Worm (Caenorhabditis elegans) whole organism, L4 larva: Measurements from ENCODE around the gene nas-29.

Source experiments
- D1046.2 ChIP-seq: fragments of 200-800 bp; sonication (Bioruptor generic); IDR thresholded peaks from 2 replicates; pipeline ENCODE4 v1.3.6; 2022; ENCODE audit warnings: missing genetic modification characterization, missing compliant biosample characterization
- F26F4.8 ChIP-seq: fragments of 200-800 bp; sonication (Bioruptor generic); conservative IDR thresholded peaks from 2 replicates; pipeline ENCODE4 v1.3.6; 2022; ENCODE audit warnings: missing genetic modification characterization, missing compliant biosample characterization
- T26A8.4 ChIP-seq: fragments of 200-800 bp; sonication (Bioruptor generic); IDR thresholded peaks from 2 replicates; pipeline ENCODE4 v1.3.6; 2022; ENCODE audit warnings: missing genetic modification characterization, missing compliant biosample characterization
- Y48G9A.11 ChIP-seq: fragments of 200-800 bp; sonication (Bioruptor generic); IDR thresholded peaks from 2 replicates; pipeline ENCODE4 v1.3.6; 2022; ENCODE audit warnings: missing genetic modification reagents, missing genetic modification characterization, missing compliant biosample characterization
- Y5F2A.4 ChIP-seq: fragments of 200-800 bp; sonication (Bioruptor generic); optimal IDR thresholded peaks from 2 replicates; lab custom pipeline; 2018; ENCODE audit warnings: mild to moderate bottlenecking, missing genetic modification characterization, missing compliant biosample characterization
- arid-1 ChIP-seq: fragments of 200-800 bp; sonication (Bioruptor generic); conservative IDR thresholded peaks from 2 replicates; pipeline ENCODE4 v1.3.6; 2022; ENCODE audit warnings: missing genetic modification reagents, missing genetic modification characterization, missing compliant biosample characterization
- attf-4 ChIP-seq: sonication (generic microtip); optimal IDR thresholded peaks from 3 replicates; lab custom pipeline; 2017; ENCODE audit warnings: missing biosample characterization, missing genetic modification characterization
- ceh-20 ChIP-seq: fragments of 200-800 bp; sonication (Bioruptor generic); IDR thresholded peaks from 2 replicates; pipeline ENCODE4 v1.3.6; 2022; ENCODE audit warnings: missing genetic modification reagents, missing genetic modification characterization, missing compliant biosample characterization
- ceh-28 ChIP-seq: fragments of 150-350 bp; optimal IDR thresholded peaks from 2 replicates; lab custom pipeline; 2014; ENCODE audit warnings: missing biosample characterization, missing genetic modification reagents, missing genetic modification characterization
- ceh-62 ChIP-seq: sonication (generic microtip); optimal IDR thresholded peaks from 2 replicates; lab custom pipeline; 2017; ENCODE audit warnings: missing biosample characterization, missing genetic modification characterization
- ces-1 ChIP-seq: fragments of 150-350 bp; sonication (generic microtip); optimal IDR thresholded peaks from 4 replicates; lab custom pipeline; 2014; ENCODE audit warnings: missing biosample characterization, missing genetic modification reagents, missing genetic modification characterization
- cey-2 ChIP-seq: sonication (generic microtip); optimal IDR thresholded peaks from 3 replicates; lab custom pipeline; 2017; ENCODE audit warnings: missing genetic modification characterization, mild to moderate bottlenecking, missing compliant biosample characterization, antibody characterized with exemption, borderline replicate concordance; ENCODE audit not compliant: insufficient read depth
- ctbp-1 ChIP-seq: fragments of 200-800 bp; sonication (Bioruptor generic); IDR thresholded peaks from 2 replicates; pipeline ENCODE4 v1.3.6; 2022; ENCODE audit warnings: missing genetic modification reagents, missing genetic modification characterization, missing compliant biosample characterization
- daf-12 ChIP-seq: fragments of 150-350 bp; optimal IDR thresholded peaks from 2 replicates; lab custom pipeline; 2014; ENCODE audit warnings: missing biosample characterization, missing genetic modification reagents, missing genetic modification characterization
- daf-16 ChIP-seq, 3 experiments: sonication (generic microtip); optimal IDR thresholded peaks; 2 replicates each; lab custom pipeline; 2016 to 2017; ENCODE audit warnings: missing genetic modification characterization in 3 of 3, missing genetic modification reagents in 3 of 3, mild to moderate bottlenecking in 2 of 3, missing compliant biosample characterization in 2 of 3, missing biosample characterization in 1 of 3, moderate library complexity in 1 of 3
- daf-19 ChIP-seq: fragments of 200-800 bp; sonication (Bioruptor generic); conservative IDR thresholded peaks from 2 replicates; pipeline ENCODE4 v1.3.6; 2022; ENCODE audit warnings: missing genetic modification characterization, missing compliant biosample characterization
- dpl-1 ChIP-seq: fragments of 150-350 bp; optimal IDR thresholded peaks from 2 replicates; lab custom pipeline; 2014; ENCODE audit warnings: missing biosample characterization, missing genetic modification reagents, missing genetic modification characterization
- egl-43 ChIP-seq: fragments of 200-800 bp; sonication (Bioruptor generic); IDR thresholded peaks from 2 replicates; pipeline ENCODE4 v1.3.6; 2022; ENCODE audit warnings: missing genetic modification reagents, missing genetic modification characterization, missing compliant biosample characterization
- fkh-10 ChIP-seq: fragments of 150-350 bp; optimal IDR thresholded peaks from 2 replicates; lab custom pipeline; 2014; ENCODE audit warnings: missing biosample characterization, missing genetic modification reagents, missing genetic modification characterization
- hlh-30 ChIP-seq: sonication (generic microtip); optimal IDR thresholded peaks from 2 replicates; lab custom pipeline; 2017; ENCODE audit warnings: antibody characterized with exemption, mild to moderate bottlenecking, missing genetic modification characterization, missing compliant biosample characterization; ENCODE audit not compliant: insufficient read depth
- hmg-1.1 ChIP-seq: fragments of 200-800 bp; sonication (Bioruptor generic); IDR thresholded peaks from 2 replicates; pipeline ENCODE4 v1.3.6; 2022; ENCODE audit warnings: missing genetic modification reagents, missing genetic modification characterization, missing compliant biosample characterization
- jun-1 ChIP-seq: fragments of 150-350 bp; optimal IDR thresholded peaks from 2 replicates; lab custom pipeline; 2014; ENCODE audit warnings: missing biosample characterization, missing genetic modification reagents, missing genetic modification characterization
- lin-1 ChIP-seq: fragments of 200-800 bp; sonication (Bioruptor generic); IDR thresholded peaks from 2 replicates; pipeline ENCODE4 v1.3.6; 2022; ENCODE audit warnings: missing genetic modification reagents, missing genetic modification characterization, missing compliant biosample characterization
- lsy-2 ChIP-seq, 2 experiments: fragments of 150-350 bp in 1 of 2; sonication (generic microtip) in 1 of 2; optimal IDR thresholded peaks; 2 replicates each; lab custom pipeline; 2014 to 2017; ENCODE audit warnings: missing biosample characterization in 2 of 2, missing genetic modification characterization in 2 of 2
- mdl-1 ChIP-seq, 2 experiments: fragments of 150-350 bp in 1 of 2; sonication (generic microtip) in 1 of 2; optimal IDR thresholded peaks; 2 replicates each; lab custom pipeline; 2014 to 2017; ENCODE audit warnings: missing biosample characterization in 2 of 2, missing genetic modification characterization in 2 of 2
- mdt-29 ChIP-seq: fragments of 200-800 bp; sonication (Bioruptor generic); IDR thresholded peaks from 2 replicates; pipeline ENCODE4 v1.3.6; 2022; ENCODE audit warnings: missing genetic modification reagents, missing genetic modification characterization, missing compliant biosample characterization
- mep-1 ChIP-seq: fragments of 150-350 bp; sonication (generic microtip); optimal IDR thresholded peaks from 3 replicates; lab custom pipeline; 2014; ENCODE audit warnings: missing biosample characterization, missing genetic modification characterization
- mes-2 ChIP-seq: sonication (generic microtip); optimal IDR thresholded peaks from 2 replicates; lab custom pipeline; 2016; ENCODE audit warnings: missing genotype, mild to moderate bottlenecking, missing genetic modification characterization, missing compliant biosample characterization; ENCODE audit not compliant: poor library complexity, severe bottlenecking
- mxl-2 ChIP-seq: fragments of 200-800 bp; sonication (Bioruptor generic); conservative IDR thresholded peaks from 2 replicates; pipeline ENCODE4 v1.3.6; 2022; ENCODE audit warnings: missing genetic modification reagents, missing genetic modification characterization, missing compliant biosample characterization
- nhr-41 ChIP-seq: fragments of 200-800 bp; sonication (Bioruptor generic); IDR thresholded peaks from 2 replicates; pipeline ENCODE4 v1.3.6; 2022; ENCODE audit warnings: missing genetic modification reagents, missing genetic modification characterization, missing compliant biosample characterization
- php-3 ChIP-seq: fragments of 200-800 bp; sonication (Bioruptor generic); IDR thresholded peaks from 2 replicates; pipeline ENCODE4 v1.3.6; 2022; ENCODE audit warnings: missing genetic modification reagents, missing genetic modification characterization, missing compliant biosample characterization
- rbr-2 ChIP-seq: sonication (generic microtip); optimal IDR thresholded peaks from 2 replicates; lab custom pipeline; 2016; ENCODE audit warnings: missing genotype, missing genetic modification characterization, missing compliant biosample characterization
- saeg-2 ChIP-seq: fragments of 200-800 bp; sonication (Bioruptor generic); IDR thresholded peaks from 2 replicates; pipeline ENCODE4 v1.3.6; 2022; ENCODE audit warnings: missing genetic modification reagents, missing genetic modification characterization, missing compliant biosample characterization
- snpc-4 ChIP-seq: fragments of 150-350 bp; optimal IDR thresholded peaks from 2 replicates; lab custom pipeline; 2014; ENCODE audit warnings: missing biosample characterization, missing genetic modification characterization
- spr-3 ChIP-seq: fragments of 200-800 bp; sonication (Bioruptor generic); optimal IDR thresholded peaks from 2 replicates; lab custom pipeline; 2018; ENCODE audit warnings: mild to moderate bottlenecking, missing genetic modification characterization, missing compliant biosample characterization
- tag-97 ChIP-seq: fragments of 200-800 bp; sonication (Bioruptor generic); IDR thresholded peaks from 2 replicates; pipeline ENCODE4 v1.3.6; 2022; ENCODE audit warnings: missing genetic modification characterization, missing compliant biosample characterization
- unc-62 ChIP-seq, 3 experiments: fragments of 150-350 bp in 1 of 3; sonication (generic microtip); optimal IDR thresholded peaks in 2 of 3; peaks in 1 of 3; 1 replicate in 1 of 3; 2 replicates in 2 of 3; lab custom pipeline; 2014 to 2017; ENCODE audit warnings: missing biosample characterization in 3 of 3, missing genetic modification characterization in 3 of 3, missing genetic modification reagents in 3 of 3, missing genotype in 1 of 3
- zip-2 ChIP-seq: fragments of 150-350 bp; optimal IDR thresholded peaks from 2 replicates; lab custom pipeline; 2014; ENCODE audit warnings: missing biosample characterization, missing genetic modification characterization

The nas-29 gene

DNA sequence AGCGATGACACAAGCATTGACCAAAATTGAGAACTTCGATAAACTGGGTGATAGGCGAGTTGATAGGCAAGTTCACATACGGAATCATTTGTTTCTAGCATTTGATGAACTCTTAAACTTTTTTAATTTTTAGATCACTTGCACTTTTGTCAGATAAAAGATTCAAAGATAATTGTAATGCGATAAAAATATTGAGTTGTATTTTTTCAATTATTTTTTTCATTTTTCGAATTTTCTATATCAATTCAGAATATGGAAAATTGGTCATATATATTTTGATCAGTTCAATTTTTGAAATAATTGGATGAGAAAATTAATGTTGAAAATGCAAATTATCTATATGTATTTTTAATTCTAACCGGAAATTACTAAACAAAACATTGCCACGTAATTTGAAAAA is 24.9 kb upstream of the nas-29 start, which contains the start of gene srb-3:
srb-3 (minus strand) TSS at position 101 of the 400 bp plus-strand sequence.
- TF ChIP-seq fkh-10, result no peak
- no peak for TF ChIP-seq lin-1 (GFP tag; lab: Robert Waterston, UW)
- no peak for TF ChIP-seq daf-12 (tag; lab: Kevin White, UChicago)
- TF ChIP-seq rbr-2, result no peak
- TF ChIP-seq D1046.2 (GFP tag; lab: Robert Waterston, UW), result no peak
- TF ChIP-seq ceh-20 (GFP tag; lab: Robert Waterston, UW), result no peak
- no peak for TF ChIP-seq lsy-2 (tag; optimal IDR thresholded peaks at IDR 0.05; lab: Kevin White, UChicago)
- TF ChIP-seq mdt-29 (GFP tag; lab: Robert Waterston, UW), result no peak
- TF ChIP-seq ctbp-1 (GFP tag; lab: Robert Waterston, UW), result no peak
- no peak for TF ChIP-seq saeg-2 (GFP tag; lab: Robert Waterston, UW)
- no peak for TF ChIP-seq zip-2 (tag; lab: Kevin White, UChicago)
- no peak for TF ChIP-seq php-3 (GFP tag; lab: Robert Waterston, UW)
- TF ChIP-seq mep-1 (tag; lab: Kevin White, UChicago), result no peak
- TF ChIP-seq daf-16 (GFP tag; optimal IDR thresholded peaks at IDR 0.05; lab: Kevin White, UChicago), result no peak
- TF ChIP-seq daf-16 (tag; optimal IDR thresholded peaks at IDR 0.05; lab: Kevin White, UChicago), result no peak
- no peak for TF ChIP-seq mes-2
- no peak for TF ChIP-seq ceh-28 (tag; lab: Kevin White, UChicago)
- TF ChIP-seq attf-4, result no peak
- no peak for TF ChIP-seq dpl-1 (GFP tag; lab: Kevin White, UChicago)
- no peak for TF ChIP-seq cey-2 (tag; lab: Kevin White, UChicago)
- no peak for TF ChIP-seq ceh-62 (tag; lab: Kevin White, UChicago)

DNA sequence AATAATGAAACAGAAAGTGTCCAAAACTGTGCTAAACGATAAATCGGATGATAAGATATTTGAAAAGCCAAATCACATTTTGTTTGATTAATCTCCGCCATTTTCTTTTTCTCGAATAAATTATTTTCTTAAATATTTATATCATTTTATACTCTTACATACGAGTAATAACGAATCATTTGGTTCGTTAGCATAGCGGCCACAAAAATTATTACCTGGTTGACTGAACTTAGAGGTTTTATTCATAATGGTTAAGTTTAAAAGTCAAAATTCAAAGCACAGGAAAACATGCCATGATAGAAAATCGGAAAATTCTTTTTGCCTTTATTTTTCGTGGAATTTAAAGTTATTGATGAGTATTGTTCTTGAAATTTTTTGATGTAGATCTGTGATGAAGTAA is 21.4 kb upstream of the nas-29 start, which contains the start of gene srb-5:
srb-5 (minus strand) TSS at position 101 of the 400 bp plus-strand sequence.
- TF ChIP-seq Y5F2A.4 (no peak), egl-43 (GFP tag; lab: Robert Waterston, UW) (no peak), zip-2 (tag; lab: Kevin White, UChicago) (no peak), T26A8.4 (GFP tag; lab: Robert Waterston, UW) (no peak), nhr-41 (GFP tag; lab: Robert Waterston, UW) (no peak), lsy-2 (tag; optimal IDR thresholded peaks at IDR 0.05; lab: Kevin White, UChicago) (no peak), hmg-1.1 (no peak), ces-1 (GFP tag; lab: Kevin White, UChicago) (no peak), mxl-2 (GFP tag; lab: Robert Waterston, UW) (no peak), arid-1 (GFP tag; lab: Robert Waterston, UW) (no peak), mdl-1 (tag; optimal IDR thresholded peaks at IDR 0.05; lab: Kevin White, UChicago) (no peak), hlh-30 (tag; lab: Kevin White, UChicago) (no peak), unc-62 (GFP tag; optimal IDR thresholded peaks at IDR 0.05 in 1 of 2; lab: Kevin White, UChicago) (no peak), unc-62 (tag; optimal IDR thresholded peaks at IDR 0.05; lab: Kevin White, UChicago) (no peak), daf-19 (GFP tag; lab: Robert Waterston, UW) (no peak), Y48G9A.11 (GFP tag; lab: Robert Waterston, UW) (no peak), F26F4.8 (no peak), spr-3 (no peak), jun-1 (tag; lab: Kevin White, UChicago) (no peak), tag-97 (GFP tag; lab: Robert Waterston, UW) (no peak), snpc-4 (tag; lab: Kevin White, UChicago) (no peak)
